Fruit fly (Drosophila melanogaster): ENCODE results near the gene Graf.

The Graf gene

DNA sequence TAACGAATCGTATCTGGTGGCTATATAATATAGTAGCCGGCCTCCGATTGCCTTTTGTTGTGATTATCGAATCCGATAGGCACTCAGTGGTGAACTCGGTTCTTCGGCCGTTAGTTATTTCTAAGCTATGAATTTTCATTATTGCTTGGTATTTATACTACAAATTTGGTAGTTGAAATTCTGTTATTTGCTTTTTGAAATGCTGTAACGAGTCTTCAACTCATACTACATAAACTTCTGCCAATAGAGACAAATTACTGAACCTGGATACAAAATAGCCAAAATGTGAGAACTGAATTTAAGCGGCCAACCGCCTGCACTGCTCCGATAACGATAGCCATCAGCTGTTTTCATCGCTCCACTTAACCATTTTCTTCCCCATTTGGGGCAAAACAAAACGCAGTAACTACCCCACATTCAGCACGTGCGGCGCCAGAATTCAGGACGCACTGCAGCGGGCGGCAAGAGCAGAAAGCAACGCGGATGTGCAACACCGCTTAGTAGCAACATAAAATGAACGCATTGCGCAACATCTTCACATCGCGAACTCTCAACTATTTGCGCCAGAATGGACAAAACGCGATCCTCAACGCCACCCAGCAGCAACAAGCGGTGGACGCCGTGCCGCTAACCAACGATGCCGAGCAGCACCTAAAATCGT, 21.5 kb downstream of the Graf start, which contains the start of the genes CG11679 and CG8206 (continued):
- TF ChIP-seq CG11247 (GFP tag; IDR thresholded peaks at IDR 0.05) (no peak), CG10543 (GFP tag; optimal IDR thresholded peaks at IDR 0.05) (peak; percentile 34), yki (optimal IDR thresholded peaks at IDR 0.05) (no peak), ken (GFP tag; IDR thresholded peaks at IDR 0.05) (no peak), CG4404 (GFP tag; IDR thresholded peaks at IDR 0.05) (peak; percentile 27; the same call in 1 of the 2 replicates), da (GFP tag; optimal IDR thresholded peaks at IDR 0.05) (no peak), phol (tag; optimal IDR thresholded peaks at IDR 0.05) (peak; percentile 55), trh (GFP tag; optimal IDR thresholded peaks at IDR 0.05) (no peak), CG17328 (GFP tag; IDR thresholded peaks at IDR 0.05) (no peak), CG34422 (GFP tag; IDR thresholded peaks at IDR 0.05) (peak; percentile 55; the same call in 1 of the 3 replicates), Dad (GFP tag; optimal IDR thresholded peaks at IDR 0.05) (peak; percentile 27), Ets97D (GFP tag; optimal IDR thresholded peaks at IDR 0.05) (peak; percentile 22), scrt (GFP tag; optimal IDR thresholded peaks at IDR 0.05) (peak; percentile 27), prd (optimal IDR thresholded peaks at IDR 0.05) (no peak), prd (GFP tag; IDR thresholded peaks at IDR 0.05) (peak; percentile 47; the same call in 1 of the 3 replicates), rib (GFP tag; IDR thresholded peaks at IDR 0.05) (no peak), kni (GFP tag; optimal IDR thresholded peaks at IDR 0.05) (peak; percentile 87), ham (GFP tag; IDR thresholded peaks at IDR 0.05) (no peak), exex (tag; optimal IDR thresholded peaks at IDR 0.05) (peak; percentile 26), tgo (GFP tag; IDR thresholded peaks at IDR 0.05) (peak; percentile 45; the same call in 1 of the 3 replicates), CG10366 (GFP tag; IDR thresholded peaks at IDR 0.05) (no peak), E2f2 (GFP tag; IDR thresholded peaks at IDR 0.05) (0 out of 2 replicates have a peak, but pooled peaks have one; percentile 17), ranshi (GFP tag; IDR thresholded peaks at IDR 0.05) (peak; percentile 39; the same call in 1 of the 2 replicates), CG7963 (GFP tag; IDR thresholded peaks at IDR 0.05; ENCODE audit: partially characterized antibody) (0 out of 3 replicates have a peak, but pooled peaks have one; percentile 19), pzg (GFP tag; optimal IDR thresholded peaks at IDR 0.05) (peak; percentile 54), Trl (optimal IDR thresholded peaks at IDR 0.05) (no peak), Trl (GFP tag; optimal IDR thresholded peaks at IDR 0.05) (peak; percentile 23), CG9932 (GFP tag; IDR thresholded peaks at IDR 0.05) (peak; percentile 61), Elba2 (GFP tag; optimal IDR thresholded peaks at IDR 0.05) (no peak), knrl (GFP tag; IDR thresholded peaks at IDR 0.05; ENCODE audit: partially characterized antibody) (peak; percentile 32; the same call in 1 of the 3 replicates), CG13287 (GFP tag; IDR thresholded peaks at IDR 0.05; ENCODE audit: partially characterized antibody) (peak; percentile 45), tll (GFP tag; optimal IDR thresholded peaks at IDR 0.05) (peak in 1 of 2 experiments; percentile 36), sna (GFP tag; IDR thresholded peaks at IDR 0.05; ENCODE audit: partially characterized antibody) (no peak), tna (GFP tag; IDR thresholded peaks at IDR 0.05; ENCODE audit: partially characterized antibody) (no peak), CG18599 (GFP tag; optimal IDR thresholded peaks at IDR 0.05) (no peak), br (optimal IDR thresholded peaks at IDR 0.05) (no peak), CG17186 (GFP tag; optimal IDR thresholded peaks at IDR 0.05) (no peak), twi (tag; optimal IDR thresholded peaks at IDR 0.05) (peak; percentile 11), CG8089 (GFP tag; optimal IDR thresholded peaks at IDR 0.05) (no peak), Meics (GFP tag; optimal IDR thresholded peaks at IDR 0.05) (peak; percentile 43), tup (GFP tag; optimal IDR thresholded peaks at IDR 0.05) (no peak), chn (GFP tag; optimal IDR thresholded peaks at IDR 0.05) (no peak), CG14014 (GFP tag; IDR thresholded peaks at IDR 0.05) (peak; percentile 26; the same call in 1 of the 2 replicates), Ravus (GFP tag; IDR thresholded peaks at IDR 0.05) (no peak), jigr1 (GFP tag; IDR thresholded peaks at IDR 0.05) (no peak), CG3065 (GFP tag; optimal IDR thresholded peaks at IDR 0.05) (no peak), CG2678 (tag; optimal IDR thresholded peaks at IDR 0.05) (peak; percentile 60), gro (GFP tag; optimal IDR thresholded peaks at IDR 0.05) (peak; percentile 34), dysf (GFP tag; IDR thresholded peaks at IDR 0.05) (peak; percentile 41; the same call in 1 of the 3 replicates), bcd (GFP tag; optimal IDR thresholded peaks at IDR 0.05) (peak; percentile 33), cg (GFP tag; optimal IDR thresholded peaks at IDR 0.05) (no peak)
